Worm (Caenorhabditis elegans) whole organism, young adult: ENCODE measurements around the gene ZK354.7.

Experiments used
- ccch-3 ChIP-seq: fragments of 200-800 bp; sonication (Bioruptor generic); optimal IDR thresholded peaks from 2 replicates; lab custom pipeline; 2018; ENCODE audit warnings: mild to moderate bottlenecking, missing genetic modification characterization, missing compliant biosample characterization
- chd-7 ChIP-seq: sonication (generic microtip); optimal IDR thresholded peaks from 2 replicates; lab custom pipeline; 2016; ENCODE audit warnings: mild to moderate bottlenecking, missing genetic modification characterization, moderate library complexity, missing compliant biosample characterization
- hlh-26 ChIP-seq: fragments of 200-800 bp; sonication (Bioruptor generic); conservative IDR thresholded peaks from 2 replicates; pipeline ENCODE4 v1.3.6; 2022; ENCODE audit warnings: missing genetic modification reagents, missing genetic modification characterization, missing compliant biosample characterization
- nhr-120 ChIP-seq: fragments of 200-800 bp; sonication (Bioruptor generic); IDR thresholded peaks from 2 replicates; pipeline ENCODE4 v1.3.6; 2022; ENCODE audit warnings: missing genetic modification characterization, missing compliant biosample characterization
- pha-4 ChIP-seq: fragments of 150-350 bp; sonication (generic microtip); optimal IDR thresholded peaks from 2 replicates; lab custom pipeline; 2014; ENCODE audit warnings: missing biosample characterization, missing genetic modification reagents, missing genetic modification characterization
- ztf-26 ChIP-seq: sonication (generic microtip); optimal IDR thresholded peaks from 2 replicates; lab custom pipeline; 2017; ENCODE audit warnings: missing genetic modification characterization, missing compliant biosample characterization

DNA sequence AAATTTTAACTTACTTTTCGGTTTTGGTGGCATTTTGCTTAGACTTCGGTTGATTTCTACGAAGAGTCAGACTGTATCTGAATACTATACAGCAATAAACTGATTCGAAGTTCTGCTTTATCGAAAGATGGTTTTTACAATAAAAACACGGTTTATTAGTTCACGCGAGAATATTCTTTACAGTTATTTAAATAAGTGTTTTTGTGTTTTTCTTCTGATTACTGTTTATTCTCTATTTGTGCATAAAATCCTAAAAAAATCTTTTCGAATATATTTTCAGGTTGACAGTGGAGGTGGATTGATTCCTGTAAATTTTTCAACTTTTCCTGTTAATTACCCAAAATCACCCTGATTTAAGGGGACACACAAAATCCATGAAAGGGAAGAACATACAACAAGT is 3.1 kb upstream of the ZK354.7 start, which contains the start of gene ZK354.8:
- no peak for TF ChIP-seq hlh-26 (GFP tag; lab: Robert Waterston, UW)
- TF ChIP-seq ccch-3 (GFP tag; lab: Kevin White, UChicago) = no peak
- TF ChIP-seq nhr-120 = no peak
- TF ChIP-seq ztf-26 = no peak
- TF ChIP-seq pha-4 (tag; lab: Kevin White, UChicago) = no peak
- no peak for TF ChIP-seq chd-7 (tag; lab: Kevin White, UChicago)
